Fruit fly (Drosophila melanogaster) S2 (cell line): ENCODE measurements around the gene CG11655.

ENCODE experiments used
- CG8478 ChIP-seq: fragments of >200 bp; optimal IDR thresholded peaks from 2 replicates; lab custom pipeline; 2018
- CTCF ChIP-seq, 2 experiments: fragments of >200 bp; optimal IDR thresholded peaks; 2 replicates each; lab custom pipeline; 2018

The CG11655 gene

dm6 chrX:15453121-15453520 lies at the start of gene CG11655:
CG11655 (plus strand) TSS chrX:15453471.
- TF ChIP-seq CTCF (optimal IDR thresholded peaks at IDR 0.05; lab: Kevin White, UChicago) (no peak), CG8478 (no peak)

- no peak for TF ChIP-seq CTCF (optimal IDR thresholded peaks at IDR 0.05; lab: Kevin White, UChicago)
- TF ChIP-seq CG8478 = no peak
Observed at dm6 chrX:15406811-15407210, 46.5 kb upstream of the CG11655 start.

dm6 chrX:15441245-15441644 lies 12.0 kb upstream of the CG11655 start, which contains the start of gene Cngl:
Cngl (minus strand) TSS chrX:15441252.
- no peak for TF ChIP-seq CTCF (optimal IDR thresholded peaks at IDR 0.05; lab: Kevin White, UChicago)
- no peak for TF ChIP-seq CG8478

dm6 chrX:15443502-15443901 lies 9.8 kb upstream of the CG11655 start:
- no peak for TF ChIP-seq CTCF (optimal IDR thresholded peaks at IDR 0.05; lab: Kevin White, UChicago)
- no peak for TF ChIP-seq CG8478

- TF ChIP-seq CG8478 (no peak), CTCF (optimal IDR thresholded peaks at IDR 0.05; lab: Kevin White, UChicago) (no peak)
Observed at dm6 chrX:15448136-15448535, 5.1 kb upstream of the CG11655 start.

- TF ChIP-seq CTCF (optimal IDR thresholded peaks at IDR 0.05; lab: Kevin White, UChicago) = no peak
- no peak for TF ChIP-seq CG8478
Observed at dm6 chrX:15448809-15449208, 4.5 kb upstream of the CG11655 start.

dm6 chrX:15449490-15450326 lies 3.6 kb upstream of the CG11655 start, which contains the start of the genes Scamp and Ahcy:
Scamp (minus strand) TSS chrX:15449883.
Ahcy (plus strand) TSS chrX:15450261.
- no peak for TF ChIP-seq CTCF (optimal IDR thresholded peaks at IDR 0.05; lab: Kevin White, UChicago)
- TF ChIP-seq CG8478 = no peak

- TF ChIP-seq CG8478 = no peak
- TF ChIP-seq CTCF (optimal IDR thresholded peaks at IDR 0.05; lab: Kevin White, UChicago) = no peak
Observed at dm6 chrX:15450327-15450644, 3.0 kb upstream of the CG11655 start.

dm6 chrX:15462436-15462857 lies 9.2 kb downstream of the CG11655 start, which contains the start of the genes shtd, CG6294 and CG6299:
shtd (minus strand) TSS chrX:15462441.
CG6294 (plus strand) TSS chrX:15462722.
CG6299 (plus strand) TSS chrX:15462722.
- TF ChIP-seq CTCF (optimal IDR thresholded peaks at IDR 0.05; lab: Kevin White, UChicago) = peak in 1 of 2 experiments; percentile 23
- TF ChIP-seq CG8478 = no peak

- TF ChIP-seq CG8478 = no peak
- no peak for TF ChIP-seq CTCF (optimal IDR thresholded peaks at IDR 0.05; lab: Kevin White, UChicago)
Observed at dm6 chrX:15464531-15464930, 11.3 kb downstream of the CG11655 start.

dm6 chrX:15465410-15465809 lies 12.1 kb downstream of the CG11655 start:
- TF ChIP-seq CTCF (optimal IDR thresholded peaks at IDR 0.05; lab: Kevin White, UChicago) (no peak), CG8478 (no peak)

dm6 chrX:15467402-15467941 lies 14.2 kb downstream of the CG11655 start, which contains the start of the genes CG15642 and CG15641:
CG15642 (minus strand) TSS chrX:15467757.
CG15641 (plus strand) TSS chrX:15467891.
- no peak for TF ChIP-seq CTCF (optimal IDR thresholded peaks at IDR 0.05; lab: Kevin White, UChicago)
- TF ChIP-seq CG8478 = no peak

dm6 chrX:15471904-15472303 lies 18.6 kb downstream of the CG11655 start, which contains the start of the genes Grip128 and Alg14:
Grip128 (minus strand) TSS chrX:15472119.
Alg14 (plus strand) TSS chrX:15472164.
- no peak for TF ChIP-seq CG8478

- TF ChIP-seq CG8478 = no peak
- TF ChIP-seq CTCF (optimal IDR thresholded peaks at IDR 0.05; lab: Kevin White, UChicago) = no peak
Observed at dm6 chrX:15475367-15475789, 22.1 kb downstream of the CG11655 start, which contains the start of gene mh. mh (minus strand) TSS chrX:15475400.

- no peak for TF ChIP-seq CG8478
- TF ChIP-seq CTCF (optimal IDR thresholded peaks at IDR 0.05; lab: Kevin White, UChicago) = no peak
Observed at dm6 chrX:15475791-15476190, 22.5 kb downstream of the CG11655 start, which contains the start of gene CG6324. CG6324 (plus strand) TSS chrX:15476091.

dm6 chrX:15482236-15482660 lies 29.0 kb downstream of the CG11655 start, which contains the start of gene CG6340:
CG6340 (plus strand) TSS chrX:15482374.
- TF ChIP-seq CG8478 (no peak), CTCF (optimal IDR thresholded peaks at IDR 0.05; lab: Kevin White, UChicago) (no peak)
